Worm (Caenorhabditis elegans) whole organism, L1 larva: ENCODE data around the gene F39G3.5.

ENCODE experiments used
- C34B4.2 ChIP-seq: sonication (generic microtip); optimal IDR thresholded peaks from 2 replicates; lab custom pipeline; 2017; ENCODE audit warnings: mild to moderate bottlenecking, missing genetic modification characterization, missing compliant biosample characterization
- blmp-1 ChIP-seq: fragments of 150-350 bp; optimal IDR thresholded peaks from 2 replicates; lab custom pipeline; 2014; ENCODE audit warnings: missing biosample characterization, missing genetic modification characterization
- dpl-1 ChIP-seq, 3 experiments: fragments of 150-350 bp in 2 of 3; sonication (generic microtip) in 1 of 3; optimal IDR thresholded peaks; 2 replicates each; lab custom pipeline; 2014 to 2017; ENCODE audit warnings: missing biosample characterization in 3 of 3, missing genetic modification characterization in 3 of 3, missing genetic modification reagents in 3 of 3
- efl-1 ChIP-seq, 4 experiments: fragments of 150-350 bp; optimal IDR thresholded peaks in 3 of 4; peaks in 1 of 4; 1 replicate in 1 of 4; 2 replicates in 3 of 4; lab custom pipeline; 2014; ENCODE audit warnings: missing biosample characterization in 2 of 4, missing genetic modification characterization in 2 of 4, missing genetic modification reagents in 2 of 4
- elt-2 ChIP-seq: sonication (generic microtip); optimal IDR thresholded peaks from 2 replicates; lab custom pipeline; 2016; ENCODE audit warnings: missing genetic modification characterization, mild to moderate bottlenecking, inconsistent platforms, missing compliant biosample characterization, missing genetic modification reagents
- elt-3 ChIP-seq, 6 experiments: fragments of 150-350 bp in 1 of 6; sonication (generic microtip); optimal IDR thresholded peaks; 2 replicates each; lab custom pipeline; 2017 to 2018; ENCODE audit warnings: missing biosample characterization in 6 of 6, missing genetic modification characterization in 6 of 6, inconsistent platforms in 1 of 6
- fkh-4 ChIP-seq: sonication (generic microtip); optimal IDR thresholded peaks from 2 replicates; lab custom pipeline; 2016; ENCODE audit warnings: missing compliant biosample characterization, missing genetic modification characterization, borderline replicate concordance
- fos-1 ChIP-seq: fragments of 150-350 bp; optimal IDR thresholded peaks from 2 replicates; lab custom pipeline; 2014; ENCODE audit warnings: missing biosample characterization, missing genetic modification characterization
- irx-1 ChIP-seq: sonication (generic microtip); optimal IDR thresholded peaks from 2 replicates; lab custom pipeline; 2016; ENCODE audit warnings: missing genetic modification characterization, missing compliant biosample characterization
- jun-1 ChIP-seq: fragments of 150-350 bp; optimal IDR thresholded peaks from 2 replicates; lab custom pipeline; 2014; ENCODE audit warnings: missing biosample characterization, missing genetic modification reagents, missing genetic modification characterization
- lin-13 ChIP-seq: fragments of 150-350 bp; optimal IDR thresholded peaks from 2 replicates; lab custom pipeline; 2014; ENCODE audit warnings: missing biosample characterization, missing genetic modification reagents, missing genetic modification characterization
- lin-14 ChIP-seq: fragments of 200-800 bp; sonication (Bioruptor generic); optimal IDR thresholded peaks from 2 replicates; lab custom pipeline; 2018; ENCODE audit warnings: mild to moderate bottlenecking, missing genetic modification characterization, moderate library complexity, missing compliant biosample characterization
- lin-35 ChIP-seq, 2 experiments: fragments of 150-350 bp; optimal IDR thresholded peaks; 2 replicates each; lab custom pipeline; 2014; ENCODE audit warnings: missing biosample characterization in 2 of 2, missing genetic modification characterization in 2 of 2, missing genetic modification reagents in 2 of 2
- lin-39 ChIP-seq: fragments of 150-350 bp; optimal IDR thresholded peaks from 2 replicates; lab custom pipeline; 2014; ENCODE audit warnings: missing biosample characterization, missing genetic modification reagents, missing genetic modification characterization
- lir-3 ChIP-seq: sonication (generic microtip); optimal IDR thresholded peaks from 2 replicates; lab custom pipeline; 2016; ENCODE audit warnings: mild to moderate bottlenecking, missing genetic modification characterization, moderate library complexity, missing compliant biosample characterization; ENCODE audit not compliant: poor library complexity
- mef-2 ChIP-seq: fragments of 150-350 bp; optimal IDR thresholded peaks from 2 replicates; lab custom pipeline; 2014; ENCODE audit warnings: missing biosample characterization, missing genetic modification characterization
- mep-1 ChIP-seq: fragments of 150-350 bp; optimal IDR thresholded peaks from 2 replicates; lab custom pipeline; 2014; ENCODE audit warnings: missing biosample characterization, missing genetic modification characterization
- nhr-12 ChIP-seq: sonication (generic microtip); optimal IDR thresholded peaks from 2 replicates; lab custom pipeline; 2017; ENCODE audit warnings: missing biosample characterization, missing genetic modification characterization
- nhr-20 ChIP-seq: sonication (generic microtip); optimal IDR thresholded peaks from 2 replicates; lab custom pipeline; 2016; ENCODE audit warnings: mild to moderate bottlenecking, missing genetic modification characterization, missing compliant biosample characterization
- nhr-76 ChIP-seq: sonication (generic microtip); optimal IDR thresholded peaks from 2 replicates; lab custom pipeline; 2017; ENCODE audit warnings: missing biosample characterization, missing genetic modification characterization
- nhr-77 ChIP-seq: fragments of 150-350 bp; optimal IDR thresholded peaks from 2 replicates; lab custom pipeline; 2014; ENCODE audit warnings: missing biosample characterization, missing genetic modification characterization
- nhr-84 ChIP-seq: sonication (generic microtip); optimal IDR thresholded peaks from 2 replicates; lab custom pipeline; 2017; ENCODE audit warnings: missing biosample characterization, missing genetic modification characterization
- nhr-85 ChIP-seq: sonication (generic microtip); peaks from one replicate; lab custom pipeline; 2016; ENCODE audit warnings: missing genetic modification characterization, inconsistent platforms, missing compliant biosample characterization
- nhr-90 ChIP-seq: sonication (generic microtip); optimal IDR thresholded peaks from 2 replicates; lab custom pipeline; 2016; ENCODE audit warnings: mild to moderate bottlenecking, missing genetic modification characterization, missing compliant biosample characterization; ENCODE audit not compliant: poor library complexity
- pag-3 ChIP-seq: sonication (generic microtip); optimal IDR thresholded peaks from 2 replicates; lab custom pipeline; 2017; ENCODE audit warnings: missing genetic modification characterization, mild to moderate bottlenecking, missing compliant biosample characterization, antibody characterized with exemption, borderline replicate concordance; ENCODE audit not compliant: insufficient read depth
- pqm-1 ChIP-seq: sonication (generic microtip); optimal IDR thresholded peaks from 3 replicates; lab custom pipeline; 2017; ENCODE audit warnings: missing biosample characterization, missing genetic modification characterization
- rnt-1 ChIP-seq: sonication (generic microtip); optimal IDR thresholded peaks from 2 replicates; lab custom pipeline; 2016; ENCODE audit warnings: mild to moderate bottlenecking, missing genetic modification characterization, moderate library complexity, missing compliant biosample characterization
- snu-23 ChIP-seq: sonication (generic microtip); optimal IDR thresholded peaks from 2 replicates; lab custom pipeline; 2016; ENCODE audit warnings: missing genetic modification characterization, missing compliant biosample characterization
- sox-4 ChIP-seq: sonication (generic microtip); optimal IDR thresholded peaks from 2 replicates; lab custom pipeline; 2016; ENCODE audit warnings: missing genetic modification characterization, missing compliant biosample characterization
- swsn-7 ChIP-seq: sonication (generic microtip); optimal IDR thresholded peaks from 2 replicates; lab custom pipeline; 2016; ENCODE audit warnings: missing genetic modification characterization, missing compliant biosample characterization
- tbx-2 ChIP-seq: sonication (generic microtip); optimal IDR thresholded peaks from 2 replicates; lab custom pipeline; 2016; ENCODE audit warnings: missing genetic modification characterization, missing compliant biosample characterization
- unc-86 ChIP-seq: sonication (generic microtip); optimal IDR thresholded peaks from 2 replicates; lab custom pipeline; 2016; ENCODE audit warnings: missing genetic modification characterization, missing compliant biosample characterization
- zag-1 ChIP-seq: fragments of 150-350 bp; optimal IDR thresholded peaks from 2 replicates; lab custom pipeline; 2014; ENCODE audit warnings: missing biosample characterization, missing genetic modification characterization

The F39G3.5 gene

ce11 chrV:4734608-4735007 is 12.2 kb downstream of the F39G3.5 start:
- no peak for TF ChIP-seq lin-35 (GFP tag; optimal IDR thresholded peaks at IDR 0.05; lab: Kevin White, UChicago)
- no peak for TF ChIP-seq fkh-4 (tag; lab: Kevin White, UChicago)
- no peak for TF ChIP-seq nhr-84
- TF ChIP-seq nhr-20 (tag; lab: Kevin White, UChicago): no peak
- TF ChIP-seq lin-13 (GFP tag; lab: Kevin White, UChicago): no peak
- TF ChIP-seq nhr-77 (tag; lab: Kevin White, UChicago): no peak
- TF ChIP-seq mef-2: no peak
- no peak for TF ChIP-seq fos-1 (tag; lab: Kevin White, UChicago)
- no peak for TF ChIP-seq jun-1 (tag; lab: Kevin White, UChicago)
- TF ChIP-seq tbx-2 (tag; lab: Kevin White, UChicago): no peak
- no peak for TF ChIP-seq nhr-12 (tag; lab: Kevin White, UChicago)
- no peak for TF ChIP-seq elt-2 (tag; lab: Kevin White, UChicago)
- TF ChIP-seq C34B4.2 (tag; lab: Kevin White, UChicago): no peak
- no peak for TF ChIP-seq zag-1 (tag; lab: Kevin White, UChicago)

- peak; percentile 18 for TF ChIP-seq jun-1 (tag; lab: Kevin White, UChicago)
- TF ChIP-seq elt-2 (tag; lab: Kevin White, UChicago): peak; percentile 62
- TF ChIP-seq pqm-1 (tag; lab: Kevin White, UChicago): no peak
- no peak for TF ChIP-seq nhr-12 (tag; lab: Kevin White, UChicago)
- no peak for TF ChIP-seq lin-39 (tag; lab: Kevin White, UChicago)
These were observed 15.3 kb downstream of the F39G3.5 start, which contains the start of gene F39G3.2 for ce11 chrV:4737727-4738126. F39G3.2 (plus strand) TSS chrV:4737831.

DNA sequence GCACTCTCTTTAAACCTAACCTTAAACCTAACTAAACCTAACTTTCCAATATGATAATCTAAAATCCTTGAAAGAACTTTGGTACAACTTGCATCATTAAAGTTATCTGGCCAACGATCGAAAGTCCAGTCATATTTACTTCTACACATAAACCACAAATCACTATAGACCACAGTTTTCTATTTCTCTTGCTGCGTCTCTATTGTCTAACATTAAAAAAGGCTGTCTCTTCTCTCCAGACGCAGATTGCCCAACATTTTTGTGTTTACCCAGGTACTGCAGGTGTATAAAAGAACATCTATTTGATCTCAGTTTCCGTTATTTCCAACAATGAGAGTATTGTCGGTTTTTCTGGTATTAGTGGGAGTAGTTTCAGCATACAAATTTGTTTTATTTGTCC is 19.8 kb downstream of the F39G3.5 start, which contains the start of gene ugt-61:
ugt-61 (plus strand) TSS at position 233 of the 400 bp plus-strand sequence.
- TF ChIP-seq rnt-1 (tag; lab: Kevin White, UChicago) (peak; percentile 22), elt-3 (tag; optimal IDR thresholded peaks at IDR 0.05; lab: Kevin White, UChicago) (peak in 1 of 6 experiments; percentile 9), nhr-90 (tag; lab: Kevin White, UChicago) (peak; percentile 21), irx-1 (tag; lab: Kevin White, UChicago) (no peak), dpl-1 (GFP tag; optimal IDR thresholded peaks at IDR 0.05; lab: Kevin White, UChicago) (peak in 1 of 3 experiments; percentile 2), blmp-1 (tag; lab: Kevin White, UChicago) (peak; percentile 33), nhr-20 (tag; lab: Kevin White, UChicago) (peak; percentile 61), nhr-77 (tag; lab: Kevin White, UChicago) (peak; percentile 29), pag-3 (tag; lab: Kevin White, UChicago) (no peak), unc-86 (tag; lab: Kevin White, UChicago) (no peak), mep-1 (tag; lab: Kevin White, UChicago) (peak; percentile 13), lir-3 (no peak), lin-35 (GFP tag; optimal IDR thresholded peaks at IDR 0.05; lab: Kevin White, UChicago) (peak in 1 of 2 experiments; percentile 15), lin-14 (GFP tag; lab: Kevin White, UChicago) (peak; percentile 73), efl-1 (optimal IDR thresholded peaks at IDR 0.05; lab: Kevin White, UChicago) (peak in 1 of 2 experiments; percentile 10), efl-1 (GFP tag; optimal IDR thresholded peaks at IDR 0.05 in 1 of 2; lab: Kevin White, UChicago) (peak in 1 of 2 experiments; percentile 93), snu-23 (GFP tag; lab: Kevin White, UChicago) (peak; percentile 41), nhr-85 (tag; lab: Kevin White, UChicago) (peak; percentile 81)

ce11 chrV:4745269-4745668 is 22.9 kb downstream of the F39G3.5 start, which contains the start of gene C18G1.7:
C18G1.7 (plus strand) TSS chrV:4745569.
- TF ChIP-seq swsn-7 (tag; lab: Kevin White, UChicago): no peak
- no peak for TF ChIP-seq sox-4 (tag; lab: Kevin White, UChicago)
- TF ChIP-seq C34B4.2 (tag; lab: Kevin White, UChicago): no peak
- no peak for TF ChIP-seq nhr-76
- no peak for TF ChIP-seq mef-2
- TF ChIP-seq, all 84 proteins: peak for 0
